Fruit fly (Drosophila melanogaster) whole organism, prepupa: ENCODE measurements around the gene SCCRO.

ENCODE experiments used
- CG10631 ChIP-seq: fragments of 200-800 bp; sonication (Bioruptor generic); optimal IDR thresholded peaks from 2 replicates; lab custom pipeline; 2016; ENCODE audit warnings: missing biosample characterization, missing genetic modification characterization
- CG10669 ChIP-seq: fragments of 200-800 bp; sonication (Bioruptor generic); optimal IDR thresholded peaks from 3 replicates; lab custom pipeline; 2018; ENCODE audit warnings: missing biosample characterization, mild to moderate bottlenecking, missing genetic modification characterization, moderate library complexity
- CG11294 ChIP-seq: fragments of 200-800 bp; sonication (Bioruptor generic); IDR thresholded peaks from 2 replicates; pipeline ENCODE4 v1.3.6; 2022; ENCODE audit warnings: missing biosample characterization, missing genetic modification characterization
- CG11762 ChIP-seq: fragments of 200-800 bp; sonication (Bioruptor generic); optimal IDR thresholded peaks from 3 replicates; lab custom pipeline; 2016; ENCODE audit warnings: missing biosample characterization, missing genetic modification characterization; ENCODE audit not compliant: insufficient read depth
- CG11902 ChIP-seq: fragments of 200-800 bp; sonication (Bioruptor generic); optimal IDR thresholded peaks from 3 replicates; lab custom pipeline; 2016; ENCODE audit warnings: missing biosample characterization, missing genetic modification characterization
- CG15336 ChIP-seq: fragments of 200-800 bp; sonication (Bioruptor generic); IDR thresholded peaks from 2 replicates; pipeline ENCODE4 v1.3.6; 2022; ENCODE audit warnings: missing biosample characterization, missing genetic modification characterization
- CG1621 ChIP-seq: fragments of 200-800 bp; sonication (Bioruptor generic); optimal IDR thresholded peaks from 3 replicates; lab custom pipeline; 2018; ENCODE audit warnings: missing biosample characterization, mild to moderate bottlenecking, missing genetic modification characterization
- CG16779 ChIP-seq: fragments of 200-800 bp; sonication (Bioruptor generic); optimal IDR thresholded peaks from 3 replicates; lab custom pipeline; 2017; ENCODE audit warnings: missing biosample characterization, mild to moderate bottlenecking, missing genetic modification characterization
- CG3032 ChIP-seq: fragments of 200-800 bp; optimal IDR thresholded peaks from 2 replicates; lab custom pipeline; 2019; ENCODE audit warnings: missing biosample characterization, mild to moderate bottlenecking, missing genetic modification characterization, moderate library complexity
- CG31627 ChIP-seq: fragments of 200-800 bp; sonication (Bioruptor generic); optimal IDR thresholded peaks from 3 replicates; lab custom pipeline; 2016; ENCODE audit warnings: missing biosample characterization, missing genetic modification characterization
- CG34406 ChIP-seq: fragments of 200-800 bp; sonication (Bioruptor generic); optimal IDR thresholded peaks from 3 replicates; lab custom pipeline; 2016; ENCODE audit warnings: missing biosample characterization, missing genetic modification characterization
- CG3919 ChIP-seq: fragments of 200-800 bp; sonication (Bioruptor generic); optimal IDR thresholded peaks from 3 replicates; lab custom pipeline; 2016; ENCODE audit warnings: missing biosample characterization, missing genetic modification characterization
- CG6163 ChIP-seq: fragments of 200-800 bp; sonication (Bioruptor generic); IDR thresholded peaks from 3 replicates; pipeline ENCODE4 v1.3.6; 2022; ENCODE audit warnings: missing biosample characterization, missing genetic modification characterization
- CG6276 ChIP-seq: fragments of 200-800 bp; sonication (Bioruptor generic); optimal IDR thresholded peaks from 2 replicates; lab custom pipeline; 2017; ENCODE audit warnings: missing biosample characterization, mild to moderate bottlenecking, missing genetic modification characterization
- CG6854 ChIP-seq: fragments of 200-800 bp; sonication (Bioruptor generic); optimal IDR thresholded peaks from 2 replicates; lab custom pipeline; 2017; ENCODE audit warnings: missing biosample characterization, mild to moderate bottlenecking, missing genetic modification characterization
- CG8119 ChIP-seq: fragments of 200-800 bp; sonication (Bioruptor generic); IDR thresholded peaks from 3 replicates; pipeline ENCODE4 v1.3.6; 2022; ENCODE audit warnings: missing biosample characterization, missing genetic modification characterization
- CG9139 ChIP-seq: fragments of 200-800 bp; sonication (Bioruptor generic); optimal IDR thresholded peaks from 3 replicates; lab custom pipeline; 2017; ENCODE audit warnings: missing biosample characterization, mild to moderate bottlenecking, missing genetic modification characterization
- Eip78C ChIP-seq: fragments of 200-800 bp; sonication (Bioruptor generic); peaks from one replicate; lab custom pipeline; 2016; ENCODE audit warnings: missing biosample characterization, missing genetic modification characterization
- Eip93F ChIP-seq: fragments of 200-800 bp; sonication (Bioruptor generic); optimal IDR thresholded peaks from 2 replicates; lab custom pipeline; 2016; ENCODE audit warnings: missing biosample characterization, mild to moderate bottlenecking, missing genetic modification characterization
- Ets21C ChIP-seq: fragments of 200-800 bp; sonication (Bioruptor generic); optimal IDR thresholded peaks from 3 replicates; lab custom pipeline; 2016; ENCODE audit warnings: missing biosample characterization, missing genetic modification characterization
- Ets96B ChIP-seq: fragments of 200-800 bp; optimal IDR thresholded peaks from 2 replicates; lab custom pipeline; 2019; ENCODE audit warnings: missing biosample characterization, mild to moderate bottlenecking, missing genetic modification characterization, moderate library complexity
- Gug ChIP-seq: fragments of 200-800 bp; sonication (Bioruptor generic); IDR thresholded peaks from 2 replicates; pipeline ENCODE4 v1.3.6; 2022; ENCODE audit warnings: missing biosample characterization, missing genetic modification characterization
- Hr38 ChIP-seq: sonication (Bioruptor generic); optimal IDR thresholded peaks from 2 replicates; lab custom pipeline; 2016; ENCODE audit warnings: missing biosample characterization, missing genetic modification characterization
- Hr39 ChIP-seq: fragments of 200-800 bp; sonication (Bioruptor generic); optimal IDR thresholded peaks from 2 replicates; lab custom pipeline; 2016; ENCODE audit warnings: missing biosample characterization, missing genetic modification characterization
- Hr4 ChIP-seq: fragments of 200-800 bp; sonication (Bioruptor generic); optimal IDR thresholded peaks from 3 replicates; lab custom pipeline; 2016; ENCODE audit warnings: missing biosample characterization, missing genetic modification characterization
- Lpt ChIP-seq: fragments of 200-800 bp; sonication (Bioruptor generic); optimal IDR thresholded peaks from 3 replicates; lab custom pipeline; 2016; ENCODE audit warnings: missing biosample characterization, missing genetic modification characterization
- Met ChIP-seq: fragments of 200-800 bp; sonication (Bioruptor generic); optimal IDR thresholded peaks from 3 replicates; lab custom pipeline; 2016; ENCODE audit warnings: missing biosample characterization, missing genetic modification characterization
- OdsH ChIP-seq: fragments of 200-800 bp; sonication (Bioruptor generic); optimal IDR thresholded peaks from 3 replicates; lab custom pipeline; 2016; ENCODE audit warnings: missing biosample characterization, missing genetic modification characterization
- Smox ChIP-seq: fragments of 200-800 bp; sonication (Bioruptor generic); optimal IDR thresholded peaks from 3 replicates; lab custom pipeline; 2016; ENCODE audit warnings: missing biosample characterization, missing genetic modification characterization
- Sox102F ChIP-seq: fragments of 200-800 bp; sonication (Bioruptor generic); optimal IDR thresholded peaks from 2 replicates; lab custom pipeline; 2016; ENCODE audit warnings: missing biosample characterization, mild to moderate bottlenecking, missing genetic modification characterization
- Sox14 ChIP-seq: fragments of 200-800 bp; sonication (Bioruptor generic); optimal IDR thresholded peaks from 3 replicates; lab custom pipeline; 2016; ENCODE audit warnings: missing biosample characterization, missing genetic modification characterization
- achi ChIP-seq: fragments of 200-800 bp; sonication (Bioruptor generic); optimal IDR thresholded peaks from 3 replicates; lab custom pipeline; 2016; ENCODE audit warnings: missing biosample characterization, missing genetic modification characterization
- acj6 ChIP-seq: fragments of 200-800 bp; sonication (Bioruptor generic); optimal IDR thresholded peaks from 3 replicates; lab custom pipeline; 2016; ENCODE audit warnings: missing biosample characterization, missing genetic modification characterization
- cyc ChIP-seq: fragments of 200-800 bp; sonication (Bioruptor generic); optimal IDR thresholded peaks from 3 replicates; lab custom pipeline; 2016; ENCODE audit warnings: missing biosample characterization, missing genetic modification characterization
- dac ChIP-seq: fragments of 200-800 bp; sonication (Bioruptor generic); optimal IDR thresholded peaks from 2 replicates; lab custom pipeline; 2017; ENCODE audit warnings: missing biosample characterization, mild to moderate bottlenecking, missing genetic modification characterization
- dsx ChIP-seq: fragments of 200-800 bp; optimal IDR thresholded peaks from 3 replicates; lab custom pipeline; 2019; ENCODE audit warnings: missing biosample characterization, mild to moderate bottlenecking, missing genetic modification characterization, moderate library complexity; ENCODE audit not compliant: poor library complexity, severe bottlenecking
- eg ChIP-seq: fragments of 200-800 bp; sonication (Bioruptor generic); IDR thresholded peaks from 3 replicates; pipeline ENCODE4 v1.3.6; 2022; ENCODE audit warnings: missing biosample characterization, missing genetic modification characterization
- esn ChIP-seq: fragments of 200-800 bp; sonication (Bioruptor generic); optimal IDR thresholded peaks from 2 replicates; lab custom pipeline; 2016; ENCODE audit warnings: missing biosample characterization, mild to moderate bottlenecking, missing genetic modification characterization, moderate library complexity
- fkh ChIP-seq: fragments of 200-800 bp; sonication (Bioruptor generic); optimal IDR thresholded peaks from 3 replicates; lab custom pipeline; 2017; ENCODE audit warnings: missing biosample characterization, mild to moderate bottlenecking, missing genetic modification characterization, moderate library complexity
- lz ChIP-seq: fragments of 200-800 bp; sonication (Bioruptor generic); optimal IDR thresholded peaks from 3 replicates; lab custom pipeline; 2016; ENCODE audit warnings: missing biosample characterization, missing genetic modification characterization
- net ChIP-seq: fragments of 200-800 bp; sonication (Bioruptor generic); optimal IDR thresholded peaks from 3 replicates; lab custom pipeline; 2016; ENCODE audit warnings: missing biosample characterization, missing genetic modification characterization
- pdm3 ChIP-seq: fragments of 200-800 bp; sonication (Bioruptor generic); optimal IDR thresholded peaks from 3 replicates; lab custom pipeline; 2016; ENCODE audit warnings: missing biosample characterization, missing genetic modification characterization
- salr ChIP-seq, 2 experiments: fragments of 200-800 bp; sonication (Bioruptor generic); optimal IDR thresholded peaks; 3 replicates each; lab custom pipeline; 2016 to 2018; ENCODE audit warnings: missing biosample characterization in 2 of 2, missing genetic modification characterization in 2 of 2, mild to moderate bottlenecking in 1 of 2
- spab ChIP-seq: fragments of 200-800 bp; sonication (Bioruptor generic); optimal IDR thresholded peaks from 2 replicates; lab custom pipeline; 2017; ENCODE audit warnings: missing biosample characterization, mild to moderate bottlenecking, missing genetic modification characterization, missing genetic modification reagents
- ss ChIP-seq, 2 experiments: fragments of 200-800 bp; sonication (Bioruptor generic); optimal IDR thresholded peaks; 2 replicates in 1 of 2; 3 replicates in 1 of 2; lab custom pipeline; 2017 to 2018; ENCODE audit warnings: mild to moderate bottlenecking in 2 of 2, missing biosample characterization in 2 of 2, missing genetic modification characterization in 2 of 2, moderate library complexity in 1 of 2
- svp ChIP-seq: fragments of 200-800 bp; sonication (Bioruptor generic); peaks from one replicate; lab custom pipeline; 2016; ENCODE audit warnings: missing biosample characterization, missing genetic modification characterization
- topi ChIP-seq: fragments of 200-800 bp; sonication (Bioruptor generic); optimal IDR thresholded peaks from 3 replicates; lab custom pipeline; 2016; ENCODE audit warnings: missing biosample characterization, missing genetic modification characterization
- vri ChIP-seq: fragments of 200-800 bp; sonication (Bioruptor generic); optimal IDR thresholded peaks from 3 replicates; lab custom pipeline; 2016; ENCODE audit warnings: missing biosample characterization, mild to moderate bottlenecking, missing genetic modification characterization

The SCCRO gene

dm6 chr3L:15536550-15536949 lies 26.7 kb upstream of the SCCRO start:
- no peak for TF ChIP-seq CG11294
- TF ChIP-seq svp (GFP tag; lab: Kevin White, UChicago): peak; percentile 71
- no peak for TF ChIP-seq dac (GFP tag; lab: Kevin White, UChicago)
- TF ChIP-seq esn (GFP tag; lab: Kevin White, UChicago): no peak
- no peak for TF ChIP-seq OdsH
- no peak for TF ChIP-seq Ets96B (tag; lab: Kevin White, UChicago)
- no peak for TF ChIP-seq CG16779 (tag; lab: Kevin White, UChicago)

dm6 chr3L:15537916-15538581 lies 25.2 kb upstream of the SCCRO start:
- TF ChIP-seq fkh (GFP tag; lab: Kevin White, UChicago) (no peak), Ets21C (no peak), CG10631 (GFP tag; lab: Kevin White, UChicago) (peak; percentile 70), Eip93F (no peak), CG11902 (peak; percentile 5), Ets96B (tag; lab: Kevin White, UChicago) (peak; percentile 62), spab (peak; percentile 60), net (peak; percentile 71), eg (peak; percentile 62; the same call in 1 of the 3 replicates), Met (peak; percentile 56), CG6854 (no peak), vri (GFP tag; lab: Kevin White, UChicago) (no peak), salr (GFP tag; optimal IDR thresholded peaks at IDR 0.05; lab: Kevin White, UChicago) (peak in 1 of 2 experiments; percentile 84), CG10669 (peak; percentile 57), CG3919 (GFP tag; lab: Kevin White, UChicago) (peak; percentile 45), CG16779 (tag; lab: Kevin White, UChicago) (peak; percentile 30), Sox14 (peak; percentile 71), Smox (peak; percentile 55), CG1621 (no peak), ss (GFP tag; optimal IDR thresholded peaks at IDR 0.05; lab: Kevin White, UChicago) (peak; percentile 36 to 67), dsx (GFP tag; lab: Kevin White, UChicago) (peak; percentile 51), CG6163 (GFP tag; lab: Robert Waterston, UW) (peak; percentile 36; the same call in 2 of the 3 replicates), CG9139 (GFP tag; lab: Kevin White, UChicago) (no peak), Hr39 (GFP tag; lab: Kevin White, UChicago) (peak; percentile 47), OdsH (peak; percentile 73), CG11294 (peak; percentile 42; the same call in 1 of the 2 replicates), CG3032 (tag; lab: Kevin White, UChicago) (peak; percentile 56), Gug (GFP tag; lab: Robert Waterston, UW) (peak; percentile 71), CG6276 (GFP tag; lab: Kevin White, UChicago) (peak; percentile 79), topi (peak; percentile 49), CG34406 (GFP tag; lab: Kevin White, UChicago) (peak; percentile 48), CG11762 (GFP tag; lab: Kevin White, UChicago) (peak; percentile 59), CG31627 (GFP tag; lab: Kevin White, UChicago) (peak; percentile 37), Sox102F (peak; percentile 31), pdm3 (GFP tag; lab: Kevin White, UChicago) (peak; percentile 68), Hr38 (GFP tag; lab: Kevin White, UChicago) (no peak), CG8119 (peak; percentile 58; the same call in 2 of the 3 replicates), lz (peak; percentile 51), Eip78C (GFP tag; lab: Kevin White, UChicago) (peak; percentile 93), Lpt (GFP tag; lab: Kevin White, UChicago) (peak; percentile 66), achi (GFP tag; lab: Kevin White, UChicago) (peak; percentile 76), Hr4 (GFP tag; lab: Kevin White, UChicago) (peak; percentile 86), svp (GFP tag; lab: Kevin White, UChicago) (peak; percentile 88), CG15336 (GFP tag; lab: Robert Waterston, UW) (peak; percentile 79), acj6 (peak; percentile 55), cyc (peak; percentile 20)
